Worm (Caenorhabditis elegans) whole organism, young adult: ENCODE measurements around the gene daao-1.

Source experiments
- C06A6.2 ChIP-seq: fragments of 200-800 bp; sonication (Bioruptor generic); conservative IDR thresholded peaks from 2 replicates; pipeline ENCODE4 v1.3.6; 2022; ENCODE audit warnings: missing genetic modification characterization, missing compliant biosample characterization
- F33H1.4 ChIP-seq: fragments of 200-800 bp; sonication (Bioruptor generic); IDR thresholded peaks from 2 replicates; pipeline ENCODE4 v1.3.6; 2022; ENCODE audit warnings: missing genetic modification reagents, missing genetic modification characterization, missing compliant biosample characterization
- F37B4.10 ChIP-seq: fragments of 200-800 bp; sonication (Bioruptor generic); IDR thresholded peaks from 2 replicates; pipeline ENCODE4 v1.3.6; 2022; ENCODE audit warnings: missing genetic modification characterization, missing compliant biosample characterization
- F49E8.2 ChIP-seq: sonication (generic microtip); optimal IDR thresholded peaks from 3 replicates; lab custom pipeline; 2017; ENCODE audit warnings: missing genetic modification characterization, mild to moderate bottlenecking, missing compliant biosample characterization, antibody characterized with exemption, moderate library complexity; ENCODE audit not compliant: insufficient read depth
- F52B5.7 ChIP-seq: sonication (generic microtip); optimal IDR thresholded peaks from 2 replicates; lab custom pipeline; 2016; ENCODE audit warnings: mild to moderate bottlenecking, missing genetic modification characterization, missing compliant biosample characterization
- K12H6.12 ChIP-seq: fragments of 200-800 bp; sonication (Bioruptor generic); optimal IDR thresholded peaks from 2 replicates; lab custom pipeline; 2018; ENCODE audit warnings: mild to moderate bottlenecking, missing genetic modification characterization, missing compliant biosample characterization
- T07F8.4 ChIP-seq: sonication (generic microtip); optimal IDR thresholded peaks from 2 replicates; lab custom pipeline; 2016; ENCODE audit warnings: mild to moderate bottlenecking, missing genetic modification characterization, moderate library complexity, missing compliant biosample characterization
- Y56A3A.18 ChIP-seq: fragments of 200-800 bp; sonication (Bioruptor generic); IDR thresholded peaks from 2 replicates; pipeline ENCODE4 v1.3.6; 2022; ENCODE audit warnings: missing genetic modification reagents, missing genetic modification characterization, missing compliant biosample characterization
- ama-1 ChIP-seq, 3 experiments: fragments of 150-350 bp in 1 of 3; sonication (generic microtip) in 2 of 3; optimal IDR thresholded peaks; 2 replicates each; lab custom pipeline; 2014 to 2018; ENCODE audit warnings: missing biosample characterization in 2 of 3, missing genetic modification characterization in 2 of 3, missing genetic modification reagents in 2 of 3
- atf-7 ChIP-seq: sonication (generic microtip); optimal IDR thresholded peaks from 2 replicates; lab custom pipeline; 2017; ENCODE audit warnings: mild to moderate bottlenecking, missing genetic modification characterization, missing compliant biosample characterization
- ccch-3 ChIP-seq: fragments of 200-800 bp; sonication (Bioruptor generic); optimal IDR thresholded peaks from 2 replicates; lab custom pipeline; 2018; ENCODE audit warnings: mild to moderate bottlenecking, missing genetic modification characterization, missing compliant biosample characterization
- cebp-1 ChIP-seq, 2 experiments: fragments of 200-800 bp in 1 of 2; sonication (Bioruptor generic) in 1 of 2; sonication (generic microtip) in 1 of 2; IDR thresholded peaks in 1 of 2; optimal IDR thresholded peaks in 1 of 2; 2 replicates each; pipeline versions ENCODE4 v1.3.6 to Lab custom; 2017 to 2022; ENCODE audit warnings: missing compliant biosample characterization in 2 of 2, missing genetic modification characterization in 2 of 2, mild to moderate bottlenecking in 1 of 2, missing genetic modification reagents in 1 of 2, moderate library complexity in 1 of 2
- ceh-40 ChIP-seq: fragments of 200-800 bp; sonication (Bioruptor generic); IDR thresholded peaks from 2 replicates; pipeline ENCODE4 v1.3.6; 2022; ENCODE audit warnings: missing genetic modification characterization, missing compliant biosample characterization
- ceh-91 ChIP-seq: fragments of 200-800 bp; sonication (Bioruptor generic); IDR thresholded peaks from 2 replicates; pipeline ENCODE4 v1.3.6; 2022; ENCODE audit warnings: missing genetic modification reagents, missing genetic modification characterization, missing compliant biosample characterization
- die-1 ChIP-seq: sonication (generic microtip); optimal IDR thresholded peaks from 2 replicates; lab custom pipeline; 2016; ENCODE audit warnings: missing genotype, mild to moderate bottlenecking, missing genetic modification characterization, missing compliant biosample characterization
- dox-1 ChIP-seq: fragments of 200-800 bp; sonication (Bioruptor generic); IDR thresholded peaks from 2 replicates; pipeline ENCODE4 v1.3.6; 2022; ENCODE audit warnings: missing genetic modification reagents, missing genetic modification characterization, missing compliant biosample characterization
- efl-1 ChIP-seq: fragments of 150-350 bp; optimal IDR thresholded peaks from 2 replicates; lab custom pipeline; 2014; ENCODE audit warnings: missing biosample characterization, missing genetic modification reagents, missing genetic modification characterization
- ekl-4 ChIP-seq: fragments of 200-800 bp; sonication (Bioruptor generic); IDR thresholded peaks from 2 replicates; pipeline ENCODE4 v1.3.6; 2022; ENCODE audit warnings: missing genetic modification reagents, missing genetic modification characterization, missing compliant biosample characterization
- fkh-3 ChIP-seq: sonication (generic microtip); optimal IDR thresholded peaks from 2 replicates; lab custom pipeline; 2016; ENCODE audit warnings: mild to moderate bottlenecking, missing genetic modification characterization, missing compliant biosample characterization
- him-1 ChIP-seq: sonication (generic microtip); optimal IDR thresholded peaks from 2 replicates; lab custom pipeline; 2016; ENCODE audit warnings: missing genotype, missing genetic modification reagents, missing genetic modification characterization, missing compliant biosample characterization
- hlh-26 ChIP-seq: fragments of 200-800 bp; sonication (Bioruptor generic); conservative IDR thresholded peaks from 2 replicates; pipeline ENCODE4 v1.3.6; 2022; ENCODE audit warnings: missing genetic modification reagents, missing genetic modification characterization, missing compliant biosample characterization
- hrde-1 ChIP-seq: sonication (generic microtip); optimal IDR thresholded peaks from 2 replicates; lab custom pipeline; 2016; ENCODE audit warnings: missing genetic modification characterization, mild to moderate bottlenecking, missing compliant biosample characterization, moderate library complexity, missing genotype, missing genetic modification reagents, borderline replicate concordance
- lag-1 ChIP-seq: fragments of 200-800 bp; sonication (Bioruptor generic); IDR thresholded peaks from 2 replicates; pipeline ENCODE4 v1.3.6; 2022; ENCODE audit warnings: missing genetic modification reagents, missing genetic modification characterization, missing compliant biosample characterization
- let-526 ChIP-seq: fragments of 200-800 bp; sonication (Bioruptor generic); IDR thresholded peaks from 2 replicates; pipeline ENCODE4 v1.3.6; 2022; ENCODE audit warnings: missing genetic modification reagents, missing genetic modification characterization, missing compliant biosample characterization
- let-607 ChIP-seq, 2 experiments: fragments of 200-800 bp in 1 of 2; sonication (Bioruptor generic) in 1 of 2; sonication (generic microtip) in 1 of 2; optimal IDR thresholded peaks; 2 replicates each; lab custom pipeline; 2016 to 2018; ENCODE audit warnings: mild to moderate bottlenecking in 2 of 2, missing compliant biosample characterization in 2 of 2, missing genetic modification characterization in 2 of 2, moderate library complexity in 2 of 2, missing genotype in 1 of 2
- lin-26 ChIP-seq: fragments of 200-800 bp; sonication (Bioruptor generic); IDR thresholded peaks from 2 replicates; pipeline ENCODE4 v1.3.6; 2022; ENCODE audit warnings: missing genetic modification reagents, missing genetic modification characterization, missing compliant biosample characterization
- lin-35 ChIP-seq, 3 experiments: fragments of 150-350 bp in 2 of 3; sonication (generic microtip) in 1 of 3; optimal IDR thresholded peaks; 2 replicates each; lab custom pipeline; 2014 to 2018; ENCODE audit warnings: missing biosample characterization in 3 of 3, missing genetic modification characterization in 3 of 3, missing genetic modification reagents in 3 of 3
- lsl-1 ChIP-seq: fragments of 200-800 bp; sonication (Bioruptor generic); optimal IDR thresholded peaks from 2 replicates; lab custom pipeline; 2018; ENCODE audit warnings: mild to moderate bottlenecking, missing genetic modification characterization, moderate library complexity, missing compliant biosample characterization
- lsy-27 ChIP-seq: sonication (generic microtip); optimal IDR thresholded peaks from 2 replicates; lab custom pipeline; 2017; ENCODE audit warnings: missing genetic modification characterization, mild to moderate bottlenecking, missing compliant biosample characterization, antibody characterized with exemption, missing genotype, borderline replicate concordance; ENCODE audit not compliant: insufficient read depth
- madf-8 ChIP-seq: fragments of 200-800 bp; sonication (Bioruptor generic); conservative IDR thresholded peaks from 2 replicates; pipeline ENCODE4 v1.3.6; 2022; ENCODE audit warnings: missing genetic modification reagents, missing genetic modification characterization, missing compliant biosample characterization
- nhr-179 ChIP-seq: sonication (generic microtip); optimal IDR thresholded peaks from 2 replicates; lab custom pipeline; 2016; ENCODE audit warnings: mild to moderate bottlenecking, missing genetic modification characterization, missing compliant biosample characterization
- nhr-27 ChIP-seq: fragments of 200-800 bp; sonication (Bioruptor generic); optimal IDR thresholded peaks from 2 replicates; lab custom pipeline; 2018; ENCODE audit warnings: mild to moderate bottlenecking, missing genetic modification characterization, moderate library complexity, missing compliant biosample characterization
- repo-1 ChIP-seq: sonication (generic microtip); optimal IDR thresholded peaks from 2 replicates; lab custom pipeline; 2017; ENCODE audit warnings: mild to moderate bottlenecking, missing genetic modification characterization, missing compliant biosample characterization
- snpc-1.1 ChIP-seq: sonication (generic microtip); optimal IDR thresholded peaks from 2 replicates; lab custom pipeline; 2017; ENCODE audit warnings: missing genetic modification characterization, mild to moderate bottlenecking, missing compliant biosample characterization, antibody characterized with exemption, moderate library complexity, missing genotype, missing genetic modification reagents; ENCODE audit not compliant: insufficient read depth
- snpc-1.3 ChIP-seq: sonication (generic microtip); optimal IDR thresholded peaks from 2 replicates; lab custom pipeline; 2017; ENCODE audit warnings: missing genetic modification characterization, mild to moderate bottlenecking, missing compliant biosample characterization, antibody characterized with exemption, moderate library complexity, missing genotype, missing genetic modification reagents; ENCODE audit not compliant: insufficient read depth
- snpc-3.4 ChIP-seq: sonication (generic microtip); optimal IDR thresholded peaks from 2 replicates; lab custom pipeline; 2017; ENCODE audit warnings: missing genetic modification characterization, mild to moderate bottlenecking, missing compliant biosample characterization, antibody characterized with exemption, moderate library complexity, missing genotype, missing genetic modification reagents
- snpc-4 ChIP-seq, 5 experiments: fragments of 150-350 bp in 1 of 5; sonication (generic microtip) in 4 of 5; optimal IDR thresholded peaks; 2 replicates each; lab custom pipeline; 2014 to 2018; ENCODE audit warnings: missing genetic modification characterization in 5 of 5, missing biosample characterization in 3 of 5, antibody characterized with exemption in 2 of 5, mild to moderate bottlenecking in 2 of 5, missing compliant biosample characterization in 2 of 5, missing genotype in 2 of 5, moderate library complexity in 2 of 5, missing genetic modification reagents in 1 of 5
- zfh-2 ChIP-seq: fragments of 200-800 bp; sonication (Bioruptor generic); conservative IDR thresholded peaks from 2 replicates; pipeline ENCODE4 v1.3.6; 2022; ENCODE audit warnings: missing genetic modification reagents, missing genetic modification characterization, missing compliant biosample characterization
- zim-3 ChIP-seq: sonication (generic microtip); optimal IDR thresholded peaks from 2 replicates; lab custom pipeline; 2017; ENCODE audit warnings: mild to moderate bottlenecking, missing genetic modification characterization, moderate library complexity, missing compliant biosample characterization
- ztf-18 ChIP-seq: sonication (generic microtip); optimal IDR thresholded peaks from 2 replicates; lab custom pipeline; 2016; ENCODE audit warnings: missing genotype, mild to moderate bottlenecking, missing genetic modification characterization, missing compliant biosample characterization
- ztf-22 ChIP-seq: fragments of 200-800 bp; sonication (Bioruptor generic); optimal IDR thresholded peaks from 2 replicates; lab custom pipeline; 2018; ENCODE audit warnings: mild to moderate bottlenecking, missing genetic modification characterization, moderate library complexity, missing compliant biosample characterization
- ztf-26 ChIP-seq: sonication (generic microtip); optimal IDR thresholded peaks from 2 replicates; lab custom pipeline; 2017; ENCODE audit warnings: missing genetic modification characterization, missing compliant biosample characterization

Gene daao-1

ce11 chrIV:2658733-2659132 lies 44.7 kb downstream of the daao-1 start (continued):
- TF ChIP-seq snpc-1.3 (tag; lab: Kevin White, UChicago) (no peak), K12H6.12 (tag; lab: Kevin White, UChicago) (no peak), zim-3 (no peak), F33H1.4 (GFP tag; lab: Robert Waterston, UW) (no peak), nhr-27 (no peak), fkh-3 (tag; lab: Kevin White, UChicago) (no peak), C06A6.2 (GFP tag; lab: Robert Waterston, UW) (no peak), ztf-18 (tag; lab: Kevin White, UChicago) (peak; percentile 74), let-607 (tag; optimal IDR thresholded peaks at IDR 0.05; lab: Kevin White, UChicago) (peak in 1 of 2 experiments; percentile 2), snpc-3.4 (peak; percentile 82), atf-7 (tag; lab: Kevin White, UChicago) (no peak), lsl-1 (peak; percentile 33), cebp-1 (GFP tag; IDR thresholded peaks at IDR 0.05; lab: Robert Waterston, UW) (no peak), cebp-1 (tag; optimal IDR thresholded peaks at IDR 0.05; lab: Kevin White, UChicago) (peak; percentile 12), let-526 (GFP tag; lab: Robert Waterston, UW) (no peak), T07F8.4 (peak; percentile 16), ama-1 (optimal IDR thresholded peaks at IDR 0.05; lab: Kevin White, UChicago) (no peak), ama-1 (GFP tag; optimal IDR thresholded peaks at IDR 0.05; lab: Kevin White, UChicago) (peak in 1 of 2 experiments; percentile 49), lin-35 (GFP tag; optimal IDR thresholded peaks at IDR 0.05; lab: Kevin White, UChicago) (peak in 1 of 3 experiments; percentile 39), ccch-3 (GFP tag; lab: Kevin White, UChicago) (no peak), snpc-1.1 (tag; lab: Kevin White, UChicago) (peak; percentile 23), repo-1 (tag; lab: Kevin White, UChicago) (peak; percentile 41), hlh-26 (GFP tag; lab: Robert Waterston, UW) (no peak), zfh-2 (no peak), F52B5.7 (tag; lab: Kevin White, UChicago) (peak; percentile 25), F37B4.10 (GFP tag; lab: Robert Waterston, UW) (no peak), ztf-26 (tag; lab: Kevin White, UChicago) (no peak), ztf-22 (GFP tag; lab: Kevin White, UChicago) (no peak)

- TF ChIP-seq snpc-4 (GFP tag; optimal IDR thresholded peaks at IDR 0.05; lab: Kevin White, UChicago) (peak; percentile 49), snpc-4 (tag; optimal IDR thresholded peaks at IDR 0.05; lab: Kevin White, UChicago) (peak in 1 of 4 experiments; percentile 27), lag-1 (GFP tag; lab: Robert Waterston, UW) (no peak), Y56A3A.18 (GFP tag; lab: Robert Waterston, UW) (no peak), atf-7 (tag; lab: Kevin White, UChicago) (no peak), F33H1.4 (GFP tag; lab: Robert Waterston, UW) (no peak), nhr-179 (tag; lab: Kevin White, UChicago) (no peak), die-1 (tag; lab: Kevin White, UChicago) (peak; percentile 78), ekl-4 (GFP tag; lab: Robert Waterston, UW) (no peak), lin-26 (peak; percentile 92), F49E8.2 (no peak), lin-35 (GFP tag; optimal IDR thresholded peaks at IDR 0.05; lab: Kevin White, UChicago) (no peak), lsl-1 (peak; percentile 4), dox-1 (GFP tag; lab: Robert Waterston, UW) (0 out of 2 replicates have a peak, but pooled peaks have one; percentile 23), efl-1 (GFP tag; lab: Kevin White, UChicago) (no peak), ceh-91 (GFP tag; lab: Robert Waterston, UW) (no peak), hlh-26 (GFP tag; lab: Robert Waterston, UW) (no peak), lsy-27 (tag; lab: Kevin White, UChicago) (no peak), ceh-40 (GFP tag; lab: Robert Waterston, UW) (no peak), madf-8 (GFP tag; lab: Robert Waterston, UW) (no peak), him-1 (peak; percentile 35), hrde-1 (tag; lab: Kevin White, UChicago) (peak; percentile 28)
Measured at ce11 chrIV:2663953-2664900, 50.2 kb downstream of the daao-1 start, which contains the start of gene Y69A2AR.31. Gene Y69A2AR.31, minus strand, starts transcription at chrIV:2664003.
